Worm (Caenorhabditis elegans): ENCODE measurements around the gene tdo-2.

- TF ChIP-seq him-1 (tag; optimal IDR thresholded peaks at IDR 0.05): no peak
- no peak for TF ChIP-seq W03F9.2 (tag; optimal IDR thresholded peaks at IDR 0.05)
Observed at ce11 chrIII:5931433-5931994, 11.8 kb upstream of the tdo-2 start, which contains the start of gene EGAP1.5.

Measured in whole organism, L4/young adult.